Worm (Caenorhabditis elegans) whole organism, midembryonic: ENCODE data around the gene sdz-10.

Experiments
- T22C8.4 ChIP-seq: fragments of 200-800 bp; sonication (Bioruptor generic); IDR thresholded peaks from 2 replicates; pipeline ENCODE4 v1.3.6; 2022; ENCODE audit warnings: missing genetic modification characterization, missing compliant biosample characterization
- cog-1 ChIP-seq: sonication (generic microtip); optimal IDR thresholded peaks from 2 replicates; lab custom pipeline; 2016; ENCODE audit warnings: missing genetic modification characterization, missing compliant biosample characterization
- flt-1 ChIP-seq: fragments of 200-800 bp; sonication (Bioruptor generic); IDR thresholded peaks from 2 replicates; pipeline ENCODE4 v1.3.6; 2022; ENCODE audit warnings: missing genetic modification characterization, missing compliant biosample characterization
- klf-2 ChIP-seq: fragments of 200-800 bp; sonication (Bioruptor generic); conservative IDR thresholded peaks from 2 replicates; pipeline ENCODE4 v1.3.6; 2022; ENCODE audit warnings: missing genetic modification reagents, missing genetic modification characterization, missing compliant biosample characterization
- ref-1 ChIP-seq: fragments of 200-800 bp; sonication (Bioruptor generic); conservative IDR thresholded peaks from 2 replicates; pipeline ENCODE4 v1.3.6; 2022; ENCODE audit warnings: missing genetic modification reagents, missing genetic modification characterization, missing compliant biosample characterization
- tab-1 ChIP-seq: fragments of 200-800 bp; sonication (Bioruptor generic); IDR thresholded peaks from 2 replicates; pipeline ENCODE4 v1.3.6; 2022; ENCODE audit warnings: missing genetic modification characterization, missing compliant biosample characterization
- ztf-23 ChIP-seq: fragments of 200-800 bp; sonication (Bioruptor generic); IDR thresholded peaks from 2 replicates; pipeline ENCODE4 v1.3.6; 2022; ENCODE audit warnings: missing genetic modification reagents, missing genetic modification characterization, missing compliant biosample characterization

DNA sequence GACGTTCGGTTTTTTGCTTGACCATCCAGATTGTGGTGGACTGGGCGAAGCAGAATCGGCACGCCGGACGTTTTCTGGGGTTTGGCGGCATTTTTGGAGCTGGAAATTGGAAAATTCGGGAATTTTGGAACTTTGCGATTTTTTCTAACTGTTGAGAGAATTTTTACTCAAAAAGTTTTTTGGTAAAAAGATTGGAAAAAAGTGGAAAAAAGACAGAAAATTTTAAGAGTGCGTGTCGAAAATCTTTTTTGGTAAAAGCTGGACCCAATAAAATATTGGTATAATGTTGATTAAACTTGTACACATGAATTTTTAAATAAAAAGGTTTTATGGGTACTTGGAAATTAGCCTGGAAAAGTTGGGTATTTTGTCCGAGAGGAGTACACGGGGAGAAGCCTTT is 29.8 kb downstream of the sdz-10 start, which contains the start of gene T05A8.7:
- TF ChIP-seq T22C8.4 (GFP tag; lab: Robert Waterston, UW) (no peak), ref-1 (no peak), klf-2 (GFP tag; lab: Robert Waterston, UW) (no peak), flt-1 (GFP tag; lab: Robert Waterston, UW) (no peak), cog-1 (tag; lab: Kevin White, UChicago) (no peak), tab-1 (GFP tag; lab: Robert Waterston, UW) (no peak), ztf-23 (GFP tag; lab: Robert Waterston, UW) (no peak)
